Fruit fly (Drosophila melanogaster) whole organism: ENCODE results near the gene Stt3A.

Experiments used
- Dll ChIP-seq: fragments of >200 bp; optimal IDR thresholded peaks from 2 replicates; lab custom pipeline; 2017
- usp ChIP-seq: fragments of >200 bp; optimal IDR thresholded peaks from 2 replicates; lab custom pipeline; 2017; ENCODE audit warnings: missing biosample characterization, missing genetic modification characterization, mixed read lengths

- TF ChIP-seq usp = no peak
- TF ChIP-seq Dll (lab: Kevin White, UChicago) = no peak
Measured at dm6 chrX:21025788-21026187, 27.9 kb downstream of the Stt3A start, which contains the start of gene r-cup.
